Worm (Caenorhabditis elegans) whole organism, L3 larva: Measurements from ENCODE around the gene nemp-1.
A peak's percentile ranks its signal among the peaks of the same experiment; 100 is the strongest.

Source experiments
- R02D3.7 ChIP-seq: fragments of 150-350 bp; optimal IDR thresholded peaks from 2 replicates; lab custom pipeline; 2014; ENCODE audit warnings: missing biosample characterization, missing genetic modification characterization
- ZK546.5 ChIP-seq: sonication (generic microtip); optimal IDR thresholded peaks from 2 replicates; lab custom pipeline; 2017; ENCODE audit warnings: missing biosample characterization, missing genetic modification characterization
- aly-2 ChIP-seq: fragments of 150-350 bp; optimal IDR thresholded peaks from 2 replicates; lab custom pipeline; 2014; ENCODE audit warnings: missing biosample characterization, missing genetic modification characterization
- ama-1 ChIP-seq: fragments of 150-350 bp; optimal IDR thresholded peaks from 2 replicates; lab custom pipeline; 2018
- ceh-16 ChIP-seq: sonication (generic microtip); optimal IDR thresholded peaks from 2 replicates; lab custom pipeline; 2017; ENCODE audit warnings: missing biosample characterization, missing genetic modification characterization
- ceh-82 ChIP-seq: fragments of 150-350 bp; optimal IDR thresholded peaks from 2 replicates; lab custom pipeline; 2014; ENCODE audit warnings: missing biosample characterization, missing genetic modification characterization
- ceh-9 ChIP-seq: sonication (generic microtip); optimal IDR thresholded peaks from 2 replicates; lab custom pipeline; 2018; ENCODE audit warnings: missing biosample characterization, missing genetic modification characterization
- egl-27 ChIP-seq: sonication (generic microtip); optimal IDR thresholded peaks from 4 replicates; lab custom pipeline; 2017; ENCODE audit warnings: missing biosample characterization, missing genetic modification reagents, missing genetic modification characterization
- egl-5 ChIP-seq: fragments of 150-350 bp; optimal IDR thresholded peaks from 2 replicates; lab custom pipeline; 2017; ENCODE audit warnings: missing biosample characterization, missing genetic modification reagents, missing genetic modification characterization, inconsistent platforms
- elt-1 ChIP-seq: fragments of 150-350 bp; optimal IDR thresholded peaks from 2 replicates; lab custom pipeline; 2014; ENCODE audit warnings: missing biosample characterization, missing genetic modification characterization
- elt-2 ChIP-seq: sonication (generic microtip); optimal IDR thresholded peaks from 2 replicates; lab custom pipeline; 2016; ENCODE audit warnings: missing genetic modification reagents, mild to moderate bottlenecking, missing genetic modification characterization, missing compliant biosample characterization
- elt-3 ChIP-seq, 3 experiments: fragments of 150-350 bp in 1 of 3; sonication (generic microtip) in 2 of 3; optimal IDR thresholded peaks; 2 replicates in 2 of 3; 4 replicates in 1 of 3; lab custom pipeline; 2014 to 2017; ENCODE audit warnings: missing biosample characterization in 3 of 3, missing genetic modification characterization in 3 of 3
- eor-1 ChIP-seq, 2 experiments: fragments of 150-350 bp; optimal IDR thresholded peaks; 2 replicates each; lab custom pipeline; 2014 to 2018; ENCODE audit warnings: missing biosample characterization in 2 of 2, missing genetic modification characterization in 2 of 2
- fkh-10 ChIP-seq: sonication (generic microtip); optimal IDR thresholded peaks from 2 replicates; lab custom pipeline; 2017; ENCODE audit warnings: missing biosample characterization, missing genetic modification reagents, missing genetic modification characterization
- fkh-2 ChIP-seq: fragments of 150-350 bp; optimal IDR thresholded peaks from 2 replicates; lab custom pipeline; 2014; ENCODE audit warnings: missing biosample characterization, missing genetic modification reagents, missing genetic modification characterization
- fos-1 ChIP-seq: fragments of 150-350 bp; optimal IDR thresholded peaks from 2 replicates; lab custom pipeline; 2014; ENCODE audit warnings: missing biosample characterization, missing genetic modification characterization
- hmg-11 ChIP-seq: sonication (generic microtip); optimal IDR thresholded peaks from 2 replicates; lab custom pipeline; 2016; ENCODE audit warnings: missing genetic modification characterization, missing compliant biosample characterization
- jun-1 ChIP-seq: fragments of 150-350 bp; optimal IDR thresholded peaks from 2 replicates; lab custom pipeline; 2014; ENCODE audit warnings: missing biosample characterization, missing genetic modification reagents, missing genetic modification characterization
- lin-15B ChIP-seq: fragments of 150-350 bp; optimal IDR thresholded peaks from 2 replicates; lab custom pipeline; 2014; ENCODE audit warnings: missing biosample characterization, missing genetic modification characterization
- lin-39 ChIP-seq: fragments of 150-350 bp; optimal IDR thresholded peaks from 2 replicates; lab custom pipeline; 2018; ENCODE audit warnings: missing biosample characterization, missing genetic modification reagents, missing genetic modification characterization
- lsy-12 ChIP-seq: sonication (generic microtip); optimal IDR thresholded peaks from 2 replicates; lab custom pipeline; 2016; ENCODE audit warnings: mild to moderate bottlenecking, missing genetic modification characterization, missing compliant biosample characterization
- mdl-1 ChIP-seq: fragments of 150-350 bp; optimal IDR thresholded peaks from 2 replicates; lab custom pipeline; 2014; ENCODE audit warnings: missing biosample characterization, missing genetic modification characterization
- nfya-1 ChIP-seq: sonication (generic microtip); optimal IDR thresholded peaks from 2 replicates; lab custom pipeline; 2017; ENCODE audit warnings: missing genetic modification characterization, mild to moderate bottlenecking, missing compliant biosample characterization, antibody characterized with exemption, moderate library complexity; ENCODE audit not compliant: insufficient read depth
- nhr-11 ChIP-seq: fragments of 150-350 bp; optimal IDR thresholded peaks from 2 replicates; lab custom pipeline; 2014; ENCODE audit warnings: missing biosample characterization, missing genetic modification characterization
- nhr-23 ChIP-seq: fragments of 150-350 bp; optimal IDR thresholded peaks from 2 replicates; lab custom pipeline; 2014; ENCODE audit warnings: missing biosample characterization, missing genetic modification reagents, missing genetic modification characterization
- nhr-237 ChIP-seq: fragments of 150-350 bp; optimal IDR thresholded peaks from 2 replicates; lab custom pipeline; 2014; ENCODE audit warnings: missing biosample characterization, missing genetic modification characterization
- nhr-28 ChIP-seq: fragments of 150-350 bp; optimal IDR thresholded peaks from 2 replicates; lab custom pipeline; 2014; ENCODE audit warnings: missing biosample characterization, missing genetic modification characterization
- nhr-43 ChIP-seq: sonication (generic microtip); optimal IDR thresholded peaks from 2 replicates; lab custom pipeline; 2016; ENCODE audit warnings: mild to moderate bottlenecking, missing genetic modification characterization, missing compliant biosample characterization; ENCODE audit not compliant: poor library complexity, severe bottlenecking
- nhr-67 ChIP-seq: fragments of 150-350 bp; optimal IDR thresholded peaks from 2 replicates; lab custom pipeline; 2014; ENCODE audit warnings: missing biosample characterization, missing genetic modification characterization
- nhr-76 ChIP-seq: fragments of 150-350 bp; sonication (generic microtip); optimal IDR thresholded peaks from 5 replicates; lab custom pipeline; 2014; ENCODE audit warnings: missing biosample characterization, missing genetic modification characterization
- nhr-77 ChIP-seq: fragments of 150-350 bp; optimal IDR thresholded peaks from 2 replicates; lab custom pipeline; 2014; ENCODE audit warnings: missing biosample characterization, missing genetic modification characterization
- pha-4 ChIP-seq: fragments of 150-350 bp; optimal IDR thresholded peaks from 2 replicates; lab custom pipeline; 2014; ENCODE audit warnings: missing biosample characterization, missing genetic modification reagents, missing genetic modification characterization
- pqm-1 ChIP-seq: fragments of 150-350 bp; optimal IDR thresholded peaks from 2 replicates; lab custom pipeline; 2017; ENCODE audit warnings: missing biosample characterization, missing genetic modification characterization, inconsistent platforms
- sea-2 ChIP-seq: fragments of 150-350 bp; sonication (generic microtip); optimal IDR thresholded peaks from 4 replicates; lab custom pipeline; 2014; ENCODE audit warnings: missing biosample characterization, missing genetic modification reagents, missing genetic modification characterization
- skn-1 ChIP-seq: fragments of 150-350 bp; optimal IDR thresholded peaks from 2 replicates; lab custom pipeline; 2014; ENCODE audit warnings: missing biosample characterization, missing genetic modification characterization
- snpc-4 ChIP-seq: fragments of 150-350 bp; optimal IDR thresholded peaks from 2 replicates; lab custom pipeline; 2014; ENCODE audit warnings: missing biosample characterization, missing genetic modification characterization
- unc-39 ChIP-seq: sonication (generic microtip); optimal IDR thresholded peaks from 4 replicates; lab custom pipeline; 2017; ENCODE audit warnings: missing biosample characterization, missing genetic modification characterization
- unc-62 ChIP-seq: fragments of 150-350 bp; sonication (generic microtip); optimal IDR thresholded peaks from 4 replicates; lab custom pipeline; 2014; ENCODE audit warnings: missing biosample characterization, missing genetic modification reagents, missing genetic modification characterization
- ztf-11 ChIP-seq: fragments of 150-350 bp; optimal IDR thresholded peaks from 2 replicates; lab custom pipeline; 2014; ENCODE audit warnings: missing biosample characterization, missing genetic modification characterization

The nemp-1 gene

DNA sequence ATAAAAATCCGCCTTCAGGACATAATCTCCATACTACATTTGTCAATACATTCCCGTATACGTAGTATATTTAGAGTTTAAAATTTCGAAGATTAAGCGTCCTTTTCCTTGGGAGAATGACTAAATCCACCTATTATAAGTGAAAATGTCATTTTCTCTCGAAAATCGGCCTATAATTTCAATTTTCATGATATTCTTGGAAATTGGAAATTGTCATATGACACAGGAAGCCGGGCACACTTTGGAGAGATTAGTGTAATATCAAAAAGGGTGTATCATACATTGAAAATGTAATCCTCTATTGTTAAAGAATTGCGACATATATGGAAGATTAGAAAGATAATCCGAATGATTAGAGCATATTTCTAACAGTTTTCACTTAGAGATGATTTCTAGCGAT is 10.6 kb downstream of the nemp-1 start:
- TF ChIP-seq fkh-10 (peak; percentile 9), nhr-11 (tag; lab: Kevin White, UChicago) (peak; percentile 32), nhr-28 (no peak)

- TF ChIP-seq lin-15B (tag; lab: Kevin White, UChicago) (no peak), elt-3 (tag; optimal IDR thresholded peaks at IDR 0.05; lab: Kevin White, UChicago) (no peak), nhr-11 (tag; lab: Kevin White, UChicago) (peak; percentile 8), unc-39 (no peak)
Observed at ce11 chrIII:483556-483955, 11.4 kb downstream of the nemp-1 start, which contains the start of gene F10C5.3. Gene F10C5.3 (plus strand): TSS chrIII:483868.

ce11 chrIII:486077-486597 is 14.0 kb downstream of the nemp-1 start, which contains the start of gene nlp-32:
Gene nlp-32 (minus strand): TSS chrIII:486547.
- TF ChIP-seq nhr-11 (tag; lab: Kevin White, UChicago) (no peak), sea-2 (no peak), unc-62 (no peak), nhr-237 (tag; lab: Kevin White, UChicago) (no peak)

DNA sequence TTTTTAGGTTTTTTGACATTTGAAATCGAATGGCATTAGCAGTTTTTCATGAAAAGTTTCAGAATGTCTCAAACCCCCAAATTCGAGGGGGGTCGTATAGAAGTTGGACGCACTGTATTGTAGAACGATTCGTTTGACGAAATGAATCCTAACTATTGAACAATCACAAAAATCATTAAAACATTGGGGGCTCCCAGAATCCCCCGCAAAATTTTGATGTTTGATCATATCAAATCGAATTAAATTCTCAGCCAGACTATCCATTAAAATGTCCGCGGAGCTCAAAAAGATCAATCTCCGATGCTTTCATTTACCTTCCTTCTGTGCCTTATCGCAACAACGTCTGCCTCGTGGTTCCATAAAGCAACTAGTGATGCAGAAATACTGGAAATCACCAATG is 16.3 kb downstream of the nemp-1 start, which contains the start of gene F30H5.5:
Gene F30H5.5 (plus strand): TSS at position 301 of the 400 bp plus-strand sequence.
- no peak for TF ChIP-seq unc-39
- TF ChIP-seq mdl-1 (tag; lab: Kevin White, UChicago), result no peak
- TF ChIP-seq aly-2, result no peak
- TF ChIP-seq ceh-16, result no peak
- no peak for TF ChIP-seq pqm-1 (tag; lab: Kevin White, UChicago)
- no peak for TF ChIP-seq ama-1 (lab: Kevin White, UChicago)
- TF ChIP-seq nhr-11 (tag; lab: Kevin White, UChicago), result no peak
- TF ChIP-seq skn-1, result no peak
- TF ChIP-seq R02D3.7 (tag; lab: Kevin White, UChicago), result no peak
- no peak for TF ChIP-seq snpc-4 (tag; lab: Kevin White, UChicago)
- TF ChIP-seq lsy-12 (tag; lab: Kevin White, UChicago), result no peak
- TF ChIP-seq ztf-11, result no peak

DNA sequence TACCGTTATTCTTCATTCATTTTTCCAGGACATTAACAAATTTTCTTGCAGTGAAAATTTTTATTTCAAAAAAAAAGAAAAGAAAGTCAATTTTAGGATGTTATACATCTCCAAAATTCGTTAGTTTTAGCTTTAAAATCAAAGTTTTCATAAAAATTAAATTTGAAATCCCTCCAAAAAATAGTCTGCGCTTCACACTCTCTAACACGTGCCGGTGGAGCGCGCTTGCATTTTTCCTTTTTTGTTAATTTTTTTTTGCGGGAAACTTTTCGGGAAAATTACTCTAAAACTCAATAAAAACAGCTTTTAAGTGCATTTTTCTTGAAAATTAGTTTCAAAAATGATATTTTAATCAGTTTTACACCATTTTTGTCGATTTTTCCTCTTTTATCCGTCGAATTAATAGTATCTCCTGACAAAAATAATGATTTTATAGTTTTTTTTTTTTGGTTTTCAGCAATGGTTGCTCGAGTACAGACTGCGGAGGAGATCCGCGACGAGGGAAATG is 19.0 kb downstream of the nemp-1 start, which contains the start of gene unc-45:
Gene unc-45 (plus strand): TSS at position 458 of the 508 bp plus-strand sequence.
- TF ChIP-seq ceh-9 (tag; lab: Kevin White, UChicago), result no peak
- no peak for TF ChIP-seq ZK546.5
- no peak for TF ChIP-seq fkh-2 (tag; lab: Kevin White, UChicago)
- TF ChIP-seq nhr-23 (tag; lab: Kevin White, UChicago), result peak; percentile 24
- TF ChIP-seq lin-15B (tag; lab: Kevin White, UChicago), result peak; percentile 48
- no peak for TF ChIP-seq elt-2
- TF ChIP-seq ama-1 (lab: Kevin White, UChicago), result no peak
- peak; percentile 63 for TF ChIP-seq pha-4 (tag; lab: Kevin White, UChicago)
- TF ChIP-seq unc-62, result no peak
- TF ChIP-seq R02D3.7 (tag; lab: Kevin White, UChicago), result no peak
- TF ChIP-seq nhr-77 (tag; lab: Kevin White, UChicago), result no peak
- peak; percentile 67 for TF ChIP-seq nfya-1 (tag; lab: Kevin White, UChicago)
- TF ChIP-seq eor-1 (tag; optimal IDR thresholded peaks at IDR 0.05; lab: Kevin White, UChicago), result no peak
- TF ChIP-seq unc-39, result no peak
- no peak for TF ChIP-seq nhr-237 (tag; lab: Kevin White, UChicago)

- TF ChIP-seq ztf-11, result no peak
- peak; percentile 63 for TF ChIP-seq elt-2
- TF ChIP-seq egl-27 (tag; lab: Kevin White, UChicago), result peak; percentile 24
- TF ChIP-seq fkh-10, result no peak
- peak; percentile 2 for TF ChIP-seq R02D3.7 (tag; lab: Kevin White, UChicago)
- TF ChIP-seq ama-1 (lab: Kevin White, UChicago), result peak; percentile 17
- no peak for TF ChIP-seq mdl-1 (tag; lab: Kevin White, UChicago)
- peak; percentile 67 for TF ChIP-seq skn-1
- TF ChIP-seq pqm-1 (tag; lab: Kevin White, UChicago), result peak; percentile 47
- no peak for TF ChIP-seq elt-1 (tag; lab: Kevin White, UChicago)
- TF ChIP-seq nhr-23 (tag; lab: Kevin White, UChicago), result peak; percentile 72
- TF ChIP-seq jun-1, result no peak
- TF ChIP-seq ceh-82 (tag; lab: Kevin White, UChicago), result peak; percentile 9
- TF ChIP-seq nhr-237 (tag; lab: Kevin White, UChicago), result no peak
- TF ChIP-seq fos-1 (tag; lab: Kevin White, UChicago), result no peak
- no peak for TF ChIP-seq nhr-67 (tag; lab: Kevin White, UChicago)
- no peak for TF ChIP-seq ceh-16
- TF ChIP-seq fkh-2 (tag; lab: Kevin White, UChicago), result no peak
- peak; percentile 80 for TF ChIP-seq egl-5
- peak; percentile 82 for TF ChIP-seq pha-4 (tag; lab: Kevin White, UChicago)
- TF ChIP-seq nfya-1 (tag; lab: Kevin White, UChicago), result no peak
- peak; percentile 66 for TF ChIP-seq lsy-12 (tag; lab: Kevin White, UChicago)
- TF ChIP-seq lin-39 (tag; lab: Kevin White, UChicago), result peak; percentile 95
- TF ChIP-seq nhr-76 (tag; lab: Kevin White, UChicago), result no peak
- TF ChIP-seq eor-1 (tag; optimal IDR thresholded peaks at IDR 0.05; lab: Kevin White, UChicago), result no peak
- TF ChIP-seq nhr-43 (tag; lab: Kevin White, UChicago), result peak; percentile 89
- peak; percentile 93 for TF ChIP-seq hmg-11 (tag; lab: Kevin White, UChicago)
- TF ChIP-seq elt-3 (tag; optimal IDR thresholded peaks at IDR 0.05; lab: Kevin White, UChicago), result peak in 1 of 3 experiments; percentile 58
- no peak for TF ChIP-seq ZK546.5
Observed at ce11 chrIII:502583-502982, 30.5 kb downstream of the nemp-1 start.
